Fruit fly (Drosophila melanogaster) whole organism, wandering third instar larva: ENCODE results near the gene CG1637.

Experiments used
- Abd-B ChIP-seq: fragments of >200 bp; optimal IDR thresholded peaks from 2 replicates; lab custom pipeline; 2017; ENCODE audit warnings: missing biosample characterization, missing genetic modification characterization
- CG32264 ChIP-seq: fragments of 200-800 bp; sonication (Bioruptor generic); optimal IDR thresholded peaks from 2 replicates; lab custom pipeline; 2016; ENCODE audit warnings: missing biosample characterization, missing genetic modification characterization
- CG9705 ChIP-seq: fragments of 200-800 bp; sonication (Bioruptor generic); optimal IDR thresholded peaks from 2 replicates; lab custom pipeline; 2018; ENCODE audit warnings: missing biosample characterization, mild to moderate bottlenecking, missing genetic modification characterization
- CrebA ChIP-seq: fragments of 200-800 bp; sonication (Bioruptor generic); optimal IDR thresholded peaks from 2 replicates; lab custom pipeline; 2016; ENCODE audit warnings: missing biosample characterization, mild to moderate bottlenecking, missing genetic modification characterization, borderline replicate concordance
- Dfd ChIP-seq: fragments of >200 bp; optimal IDR thresholded peaks from 2 replicates; lab custom pipeline; 2017; ENCODE audit warnings: missing biosample characterization, missing genetic modification characterization
- Dif ChIP-seq: fragments of 200-275, 200-300 bp; sonication (Bioruptor generic); optimal IDR thresholded peaks from 2 replicates; lab custom pipeline; 2018; ENCODE audit warnings: missing biosample characterization, missing genetic modification characterization; ENCODE audit not compliant: partially characterized antibody
- GATAd ChIP-seq: sonication (Bioruptor generic); optimal IDR thresholded peaks from 2 replicates; lab custom pipeline; 2016; ENCODE audit warnings: missing biosample characterization, missing genetic modification characterization
- HLH106 ChIP-seq: fragments of 200-800 bp; optimal IDR thresholded peaks from 3 replicates; lab custom pipeline; 2019; ENCODE audit warnings: missing biosample characterization, mild to moderate bottlenecking, missing genetic modification characterization, moderate library complexity
- Hnf4 ChIP-seq: fragments of 200-800 bp; sonication (Bioruptor generic); optimal IDR thresholded peaks from 2 replicates; lab custom pipeline; 2016; ENCODE audit warnings: missing biosample characterization, mild to moderate bottlenecking, missing genetic modification characterization
- Hr78 ChIP-seq: fragments of >200 bp; optimal IDR thresholded peaks from 2 replicates; lab custom pipeline; 2017; ENCODE audit warnings: missing biosample characterization, missing genetic modification characterization
- Hr83 ChIP-seq: fragments of 200-300 bp; sonication (Bioruptor generic); optimal IDR thresholded peaks from 2 replicates; lab custom pipeline; 2016; ENCODE audit warnings: missing biosample characterization, mild to moderate bottlenecking, missing genetic modification characterization, moderate library complexity; ENCODE audit not compliant: poor library complexity, severe bottlenecking
- Jra ChIP-seq: sonication (Bioruptor generic); optimal IDR thresholded peaks from 2 replicates; lab custom pipeline; 2016; ENCODE audit warnings: missing biosample characterization, missing genetic modification characterization
- Mio ChIP-seq: sonication (Bioruptor generic); optimal IDR thresholded peaks from 2 replicates; lab custom pipeline; 2016; ENCODE audit warnings: missing biosample characterization, missing genetic modification characterization
- Myc ChIP-seq: fragments of >200 bp; optimal IDR thresholded peaks from 2 replicates; lab custom pipeline; 2017
- N ChIP-seq: fragments of >200 bp; optimal IDR thresholded peaks from 2 replicates; lab custom pipeline; 2018; ENCODE audit warnings: missing biosample characterization, missing external identifiers, missing genetic modification characterization
- OdsH ChIP-seq: fragments of 200-800 bp; sonication (Bioruptor generic); optimal IDR thresholded peaks from 2 replicates; lab custom pipeline; 2016; ENCODE audit warnings: missing biosample characterization, mild to moderate bottlenecking, missing genetic modification characterization
- Rel ChIP-seq, 2 experiments: fragments of 200-800 bp; sonication (Bioruptor generic) in 1 of 2; optimal IDR thresholded peaks; 2 replicates in 1 of 2; 3 replicates in 1 of 2; lab custom pipeline; 2016 to 2019; ENCODE audit warnings: mild to moderate bottlenecking in 2 of 2, missing biosample characterization in 2 of 2, missing genetic modification characterization in 2 of 2, moderate library complexity in 1 of 2
- Sp1 ChIP-seq: fragments of 200-800 bp; sonication (Bioruptor generic); optimal IDR thresholded peaks from 3 replicates; lab custom pipeline; 2019; ENCODE audit warnings: missing biosample characterization, mild to moderate bottlenecking, missing genetic modification characterization, moderate library complexity
- Vsx2 ChIP-seq: fragments of 200-300, 225-300 bp; sonication (Bioruptor generic); optimal IDR thresholded peaks from 2 replicates; lab custom pipeline; 2018; ENCODE audit warnings: missing biosample characterization, missing genetic modification characterization; ENCODE audit not compliant: partially characterized antibody
- br ChIP-seq: fragments of 200-800 bp; sonication (Bioruptor generic); optimal IDR thresholded peaks from 2 replicates; lab custom pipeline; 2016; ENCODE audit warnings: missing biosample characterization, missing genetic modification characterization
- brk ChIP-seq: fragments of 200-800 bp; sonication (Bioruptor generic); optimal IDR thresholded peaks from 2 replicates; lab custom pipeline; 2016; ENCODE audit warnings: missing biosample characterization, mild to moderate bottlenecking, missing genetic modification characterization
- dl ChIP-seq, 2 experiments: fragments of 175-275, 200-275 bp in 1 of 2; fragments of 200-275 bp in 1 of 2; sonication (Bioruptor generic); optimal IDR thresholded peaks; lab custom pipeline; 2018; ENCODE audit warnings: mild to moderate bottlenecking in 2 of 2, missing biosample characterization in 2 of 2, missing genetic modification characterization in 2 of 2, moderate library complexity in 2 of 2; ENCODE audit not compliant: partially characterized antibody in 2 of 2, insufficient read depth in 1 of 2
- dmrt93B ChIP-seq: fragments of 200-800 bp; sonication (Bioruptor generic); optimal IDR thresholded peaks from 2 replicates; lab custom pipeline; 2018; ENCODE audit warnings: missing biosample characterization, mild to moderate bottlenecking, missing genetic modification characterization
- dsf ChIP-seq: sonication (Bioruptor generic); optimal IDR thresholded peaks from 2 replicates; lab custom pipeline; 2016; ENCODE audit warnings: missing biosample characterization, missing genetic modification characterization, borderline replicate concordance
- ey ChIP-seq: fragments of 200-800 bp; sonication (Bioruptor generic); optimal IDR thresholded peaks from 2 replicates; lab custom pipeline; 2016; ENCODE audit warnings: missing biosample characterization, missing genetic modification characterization
- foxo ChIP-seq, 2 experiments: fragments of 200-800 bp; sonication (Bioruptor generic); optimal IDR thresholded peaks; 2 replicates in 1 of 2; 3 replicates in 1 of 2; lab custom pipeline; 2016 to 2017; ENCODE audit warnings: missing biosample characterization in 2 of 2, missing genetic modification characterization in 2 of 2
- fru ChIP-seq: fragments of 200-800 bp; sonication (Bioruptor generic); optimal IDR thresholded peaks from 3 replicates; lab custom pipeline; 2016; ENCODE audit warnings: missing biosample characterization, mild to moderate bottlenecking, missing genetic modification characterization
- h ChIP-seq: fragments of 200-800 bp; sonication (Bioruptor generic); optimal IDR thresholded peaks from 3 replicates; lab custom pipeline; 2016; ENCODE audit warnings: missing biosample characterization, mild to moderate bottlenecking, missing genetic modification characterization
- jim ChIP-seq: fragments of 175-275, 200-325 bp; sonication (Bioruptor generic); optimal IDR thresholded peaks from 2 replicates; lab custom pipeline; 2016; ENCODE audit warnings: missing biosample characterization, mild to moderate bottlenecking, missing genetic modification characterization
- lola ChIP-seq: fragments of >200 bp; optimal IDR thresholded peaks from 2 replicates; lab custom pipeline; 2017; ENCODE audit warnings: missing biosample characterization, missing genetic modification characterization
- pan ChIP-seq: fragments of >200 bp; optimal IDR thresholded peaks from 2 replicates; lab custom pipeline; 2017
- psq ChIP-seq: fragments of 200-800 bp; sonication (Bioruptor generic); optimal IDR thresholded peaks from 3 replicates; lab custom pipeline; 2017; ENCODE audit warnings: missing biosample characterization, mild to moderate bottlenecking, missing genetic modification characterization, moderate library complexity
- rgr ChIP-seq: fragments of 200-800 bp; sonication (Bioruptor generic); optimal IDR thresholded peaks from 3 replicates; lab custom pipeline; 2016; ENCODE audit warnings: missing biosample characterization, mild to moderate bottlenecking, missing genetic modification characterization
- sage ChIP-seq: fragments of 200-800 bp; sonication (Bioruptor generic); optimal IDR thresholded peaks from 2 replicates; lab custom pipeline; 2016; ENCODE audit warnings: missing biosample characterization, mild to moderate bottlenecking, missing genetic modification characterization
- sv ChIP-seq: fragments of 200-800 bp; sonication (Bioruptor generic); optimal IDR thresholded peaks from 3 replicates; lab custom pipeline; 2016; ENCODE audit warnings: missing biosample characterization, missing genetic modification characterization
- tai ChIP-seq: sonication (Bioruptor generic); optimal IDR thresholded peaks from 2 replicates; lab custom pipeline; 2016; ENCODE audit warnings: missing biosample characterization, missing genetic modification characterization
- usp ChIP-seq: fragments of >200 bp; optimal IDR thresholded peaks from 2 replicates; lab custom pipeline; 2017; ENCODE audit warnings: missing biosample characterization, missing genetic modification characterization
- woc ChIP-seq: sonication (Bioruptor generic); optimal IDR thresholded peaks from 2 replicates; lab custom pipeline; 2016; ENCODE audit warnings: missing biosample characterization, mild to moderate bottlenecking, missing genetic modification characterization

The CG1637 gene

DNA sequence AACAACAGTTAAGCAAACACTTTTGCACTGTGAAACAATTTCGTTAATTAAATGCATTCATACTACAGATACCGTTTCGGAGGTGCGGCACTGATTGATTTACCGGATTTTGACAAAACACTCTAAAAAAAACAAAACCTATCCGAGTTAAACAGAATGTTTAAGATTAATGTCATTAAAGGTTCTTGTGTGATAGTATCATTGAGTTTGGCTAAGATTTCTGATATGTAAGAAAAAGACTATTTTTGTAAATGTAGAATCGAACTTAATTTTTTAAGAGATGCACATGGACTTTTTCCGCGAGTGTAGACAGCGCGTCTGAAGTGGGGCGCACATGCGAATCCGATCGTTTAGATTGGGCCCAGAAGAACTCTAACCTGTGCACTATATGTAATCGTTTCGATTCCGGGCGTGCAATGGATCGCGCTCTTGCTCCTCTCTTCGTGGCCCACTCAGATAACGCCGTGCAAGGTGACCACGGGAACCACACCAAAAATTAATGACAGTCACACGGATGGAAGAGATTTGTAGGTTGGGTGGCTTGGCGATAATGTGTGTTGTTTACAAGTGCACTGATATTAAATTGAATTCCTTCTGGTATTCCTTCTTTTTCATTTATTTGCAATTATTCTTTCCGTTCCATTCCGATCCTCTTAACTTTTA lies 12.4 kb upstream of the CG1637 start:
- no peak for TF ChIP-seq Myc (lab: Kevin White, UChicago)
- no peak for TF ChIP-seq lola (GFP tag; lab: Kevin White, UChicago)
- no peak for TF ChIP-seq HLH106
- TF ChIP-seq dsf = no peak
- no peak for TF ChIP-seq br (GFP tag; lab: Kevin White, UChicago)
- no peak for TF ChIP-seq CG9705 (GFP tag; lab: Kevin White, UChicago)
- TF ChIP-seq jim = no peak
- TF ChIP-seq Mio (GFP tag; lab: Kevin White, UChicago) = no peak
- TF ChIP-seq foxo (GFP tag; optimal IDR thresholded peaks at IDR 0.05; lab: Kevin White, UChicago) = peak in 1 of 2 experiments; percentile 34
- no peak for TF ChIP-seq Vsx2 (GFP tag; lab: Kevin White, UChicago)
- TF ChIP-seq Rel (GFP tag; optimal IDR thresholded peaks at IDR 0.05; lab: Kevin White, UChicago) = no peak
- peak; percentile 96 for TF ChIP-seq Rel (tag; optimal IDR thresholded peaks at IDR 0.05; lab: Kevin White, UChicago)
- TF ChIP-seq Sp1 = no peak
- TF ChIP-seq Dif (GFP tag; lab: Kevin White, UChicago) = no peak
- peak; percentile 35 for TF ChIP-seq ey (GFP tag; lab: Kevin White, UChicago)
- TF ChIP-seq sv (GFP tag; lab: Kevin White, UChicago) = no peak
- no peak for TF ChIP-seq dmrt93B (GFP tag; lab: Kevin White, UChicago)
- no peak for TF ChIP-seq CG32264
- TF ChIP-seq Hnf4 (GFP tag; lab: Kevin White, UChicago) = no peak
- peak; percentile 53 for TF ChIP-seq rgr
- TF ChIP-seq Hr78 (GFP tag; lab: Kevin White, UChicago) = no peak
- TF ChIP-seq Abd-B (GFP tag; lab: Kevin White, UChicago) = no peak
- TF ChIP-seq Dfd (GFP tag; lab: Kevin White, UChicago) = no peak
- TF ChIP-seq sage (GFP tag; lab: Kevin White, UChicago) = no peak
- peak; percentile 17 for TF ChIP-seq h (GFP tag; lab: Kevin White, UChicago)
- no peak for TF ChIP-seq brk (GFP tag; lab: Kevin White, UChicago)
- TF ChIP-seq woc (GFP tag; lab: Kevin White, UChicago) = no peak
- no peak for TF ChIP-seq psq (GFP tag; lab: Kevin White, UChicago)
- no peak for TF ChIP-seq dl (GFP tag; optimal IDR thresholded peaks at IDR 0.05; lab: Kevin White, UChicago; ENCODE audit: insufficient read depth in 1 of 2, partially characterized antibody in 2 of 2)
- TF ChIP-seq fru = peak; percentile 34
- TF ChIP-seq usp (GFP tag; lab: Kevin White, UChicago) = no peak
- TF ChIP-seq OdsH = peak; percentile 26
- no peak for TF ChIP-seq Jra (GFP tag; lab: Kevin White, UChicago)
- TF ChIP-seq Hr83 (GFP tag; lab: Kevin White, UChicago) = no peak
- TF ChIP-seq pan (lab: Kevin White, UChicago) = no peak
- TF ChIP-seq GATAd (GFP tag; lab: Kevin White, UChicago) = no peak
- TF ChIP-seq CrebA (GFP tag; lab: Kevin White, UChicago) = no peak
- no peak for TF ChIP-seq N (GFP tag; lab: Kevin White, UChicago)
- TF ChIP-seq tai (GFP tag; lab: Kevin White, UChicago) = no peak

DNA sequence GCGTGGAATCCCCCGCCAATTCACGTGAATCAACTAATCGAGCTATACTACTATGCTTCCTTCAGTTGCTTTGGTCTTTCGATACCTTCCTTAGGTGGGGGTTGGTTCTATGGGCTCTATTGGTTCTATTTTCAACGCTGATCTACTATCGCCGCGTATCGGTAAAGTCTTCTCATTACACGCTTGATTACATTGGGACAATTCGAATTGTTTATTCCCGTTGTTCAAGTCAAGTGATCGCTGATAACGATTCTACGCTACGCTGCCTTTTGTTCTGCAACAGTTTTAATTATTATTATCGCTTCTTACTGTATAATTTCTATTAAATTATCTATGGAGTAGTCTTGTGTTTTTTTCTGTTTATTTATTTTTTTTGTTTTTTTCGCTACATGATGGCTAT lies 9.9 kb upstream of the CG1637 start:
- TF ChIP-seq pan (lab: Kevin White, UChicago) (no peak), Rel (GFP tag; optimal IDR thresholded peaks at IDR 0.05; lab: Kevin White, UChicago) (no peak), Rel (tag; optimal IDR thresholded peaks at IDR 0.05; lab: Kevin White, UChicago) (peak; percentile 39)

DNA sequence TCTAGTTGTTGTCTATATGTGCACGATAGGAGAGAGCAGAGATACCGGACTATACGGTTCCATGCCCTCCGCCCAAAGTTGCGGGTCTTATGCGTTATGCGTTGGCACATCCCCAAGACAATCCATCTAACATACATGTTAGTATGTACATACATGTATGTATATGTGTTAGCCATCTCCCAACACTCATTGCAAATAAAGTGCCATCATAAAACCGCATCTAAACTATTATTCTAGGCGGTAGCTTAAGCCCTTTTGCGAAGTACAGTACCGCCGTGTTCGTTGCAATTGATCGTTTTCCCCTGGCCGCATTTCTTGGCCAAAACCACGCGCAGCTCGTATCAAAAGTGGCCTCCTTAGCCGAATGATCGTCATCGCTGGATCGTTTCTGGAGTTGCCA lies 8.7 kb upstream of the CG1637 start:
- peak; percentile 21 for TF ChIP-seq br (GFP tag; lab: Kevin White, UChicago)
- peak; percentile 16 for TF ChIP-seq rgr
- no peak for TF ChIP-seq CG9705 (GFP tag; lab: Kevin White, UChicago)
- peak; percentile 37 for TF ChIP-seq h (GFP tag; lab: Kevin White, UChicago)
- peak; percentile 30 for TF ChIP-seq fru
- peak; percentile 18 for TF ChIP-seq ey (GFP tag; lab: Kevin White, UChicago)
- no peak for TF ChIP-seq lola (GFP tag; lab: Kevin White, UChicago)
- peak in 1 of 2 experiments; percentile 46 for TF ChIP-seq foxo (GFP tag; optimal IDR thresholded peaks at IDR 0.05; lab: Kevin White, UChicago)
